Fruit fly (Drosophila melanogaster): ENCODE measurements around the gene CG7900.

CG7900 gene

dm6 chr3R:8112880-8113832 is 19.2 kb downstream of the CG7900 start (continued):
- peak; percentile 76 for TF ChIP-seq NC2β (GFP tag; optimal IDR thresholded peaks at IDR 0.05)
- TF ChIP-seq Hmr (GFP tag; optimal IDR thresholded peaks at IDR 0.05), result peak; percentile 85
- no peak for TF ChIP-seq gsb (GFP tag; IDR thresholded peaks at IDR 0.05)
- TF ChIP-seq CG1647 (GFP tag; optimal IDR thresholded peaks at IDR 0.05), result peak; percentile 74
- TF ChIP-seq Ptx1 (GFP tag; IDR thresholded peaks at IDR 0.05), result peak; percentile 65
- no peak for TF ChIP-seq B-H2 (GFP tag; optimal IDR thresholded peaks at IDR 0.05)
- peak; percentile 40; the same call in 1 of the 2 replicates for TF ChIP-seq Awh (GFP tag; IDR thresholded peaks at IDR 0.05)
- peak; percentile 22 for TF ChIP-seq CG3163 (GFP tag; optimal IDR thresholded peaks at IDR 0.05)
- peak; percentile 78 for TF ChIP-seq CG7786 (GFP tag; optimal IDR thresholded peaks at IDR 0.05)
- peak; percentile 83 for TF ChIP-seq dysf (GFP tag; IDR thresholded peaks at IDR 0.05)
- TF ChIP-seq grau (tag; optimal IDR thresholded peaks at IDR 0.05), result peak; percentile 87
- TF ChIP-seq crol (GFP tag; IDR thresholded peaks at IDR 0.05), result peak; percentile 75
- peak; percentile 38 for TF ChIP-seq corto (GFP tag; optimal IDR thresholded peaks at IDR 0.05)
- no peak for TF ChIP-seq Taf1 (GFP tag; IDR thresholded peaks at IDR 0.05)
- no peak for TF ChIP-seq ftz-f1 (GFP tag; optimal IDR thresholded peaks at IDR 0.05)
- peak; percentile 25; the same call in 1 of the 2 replicates for TF ChIP-seq dimm (GFP tag; IDR thresholded peaks at IDR 0.05)
- TF ChIP-seq sc (optimal IDR thresholded peaks at IDR 0.05), result no peak
- TF ChIP-seq sc (GFP tag; optimal IDR thresholded peaks at IDR 0.05), result peak; percentile 72
- TF ChIP-seq CG4820 (GFP tag; optimal IDR thresholded peaks at IDR 0.05), result peak; percentile 65
- TF ChIP-seq hkb (optimal IDR thresholded peaks at IDR 0.05), result no peak
- peak; percentile 78 for TF ChIP-seq hkb (GFP tag; IDR thresholded peaks at IDR 0.05)
- peak; percentile 52 for TF ChIP-seq Jarid2 (GFP tag; optimal IDR thresholded peaks at IDR 0.05)
- peak; percentile 86 for TF ChIP-seq stwl (tag; optimal IDR thresholded peaks at IDR 0.05)
- TF ChIP-seq ttk (GFP tag; IDR thresholded peaks at IDR 0.05), result peak; percentile 35; the same call in 1 of the 2 replicates
- no peak for TF ChIP-seq CG10959 (GFP tag; IDR thresholded peaks at IDR 0.05)
- TF ChIP-seq CG7839 (tag; optimal IDR thresholded peaks at IDR 0.05), result peak; percentile 87
- TF ChIP-seq PHDP (tag; optimal IDR thresholded peaks at IDR 0.05), result peak; percentile 80
- peak; percentile 8 for TF ChIP-seq gro (GFP tag; optimal IDR thresholded peaks at IDR 0.05)
- no peak for TF ChIP-seq tll (GFP tag; optimal IDR thresholded peaks at IDR 0.05)
- TF ChIP-seq CG10431 (GFP tag; optimal IDR thresholded peaks at IDR 0.05), result no peak
- peak; percentile 65 for TF ChIP-seq CG3838 (GFP tag; optimal IDR thresholded peaks at IDR 0.05)
- peak; percentile 66 for TF ChIP-seq CG15011 (GFP tag; optimal IDR thresholded peaks at IDR 0.05)
- no peak for TF ChIP-seq zen (tag; optimal IDR thresholded peaks at IDR 0.05)
- TF ChIP-seq CG17912 (GFP tag; optimal IDR thresholded peaks at IDR 0.05), result no peak
- TF ChIP-seq luna (GFP tag; optimal IDR thresholded peaks at IDR 0.05), result peak; percentile 15
- peak; percentile 77 to 82 for TF ChIP-seq dpn (GFP tag; optimal IDR thresholded peaks at IDR 0.05)
- TF ChIP-seq CG10565 (GFP tag; optimal IDR thresholded peaks at IDR 0.05), result no peak
- TF ChIP-seq HLHmδ (GFP tag; optimal IDR thresholded peaks at IDR 0.05), result no peak
- TF ChIP-seq danr (GFP tag; IDR thresholded peaks at IDR 0.05), result peak; percentile 14; the same call in 1 of the 2 replicates
- peak; percentile 53 for TF ChIP-seq CG12942 (GFP tag; optimal IDR thresholded peaks at IDR 0.05)
- peak; percentile 86 for TF ChIP-seq CG18262 (tag; optimal IDR thresholded peaks at IDR 0.05)
- peak; percentile 82 for TF ChIP-seq CG13775 (GFP tag; optimal IDR thresholded peaks at IDR 0.05)
- TF ChIP-seq E2f1 (GFP tag; IDR thresholded peaks at IDR 0.05), result peak; percentile 32; the same call in 1 of the 2 replicates
- TF ChIP-seq Nf-YA (GFP tag; IDR thresholded peaks at IDR 0.05), result no peak
- peak; percentile 70 for TF ChIP-seq CG1832 (GFP tag; optimal IDR thresholded peaks at IDR 0.05)
- TF ChIP-seq H2.0 (GFP tag; IDR thresholded peaks at IDR 0.05), result peak; percentile 50; the same call in 1 of the 2 replicates
- no peak for TF ChIP-seq fd64A (GFP tag; optimal IDR thresholded peaks at IDR 0.05)
- peak; percentile 41 for TF ChIP-seq pfk (GFP tag; optimal IDR thresholded peaks at IDR 0.05)
- peak; percentile 78 for TF ChIP-seq D19A (tag; optimal IDR thresholded peaks at IDR 0.05)

All from whole organism, embryonic.